Worm (Caenorhabditis elegans): Measurements from ENCODE around the gene rpn-2.

The rpn-2 gene

DNA sequence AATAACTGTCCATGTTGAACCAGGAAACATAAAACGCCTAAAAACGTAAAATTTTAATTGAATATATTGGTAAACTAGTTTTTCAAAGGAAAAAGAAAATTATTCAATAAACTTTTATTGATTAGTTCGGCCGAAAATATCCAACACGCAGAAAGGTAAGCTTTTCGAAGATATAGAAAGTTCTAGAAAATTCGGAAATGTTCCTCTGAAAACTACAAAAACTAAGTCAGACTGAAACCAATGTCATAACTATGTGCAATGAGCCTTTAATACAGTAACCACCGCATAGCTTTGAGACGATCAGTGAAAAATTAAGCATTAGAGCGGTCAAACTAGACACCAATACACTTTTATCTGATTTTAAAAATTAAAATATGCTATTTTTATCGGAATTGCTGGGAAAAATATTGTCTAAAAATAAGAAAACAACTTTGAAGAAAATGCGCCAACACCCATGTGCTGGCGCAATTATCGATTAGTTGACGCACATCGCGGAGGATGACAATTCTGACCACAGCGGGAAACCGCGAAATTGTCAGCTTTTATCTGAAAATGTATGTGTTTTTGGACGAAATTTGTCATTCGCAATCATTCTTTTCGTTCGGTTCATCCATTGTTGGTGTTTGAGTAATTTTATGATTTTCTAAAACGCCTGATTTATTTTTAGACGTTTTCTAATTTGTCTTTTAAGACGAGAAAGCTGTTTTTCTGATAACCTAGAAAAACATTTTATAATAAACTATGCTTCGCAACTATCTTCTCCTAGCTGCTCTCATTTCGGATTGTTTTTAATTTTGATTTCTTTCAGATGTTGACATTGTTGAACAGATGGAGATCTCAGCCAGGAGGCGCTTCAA, at the start of gene rpn-2, which contains the start of gene C23G10.7:
Gene rpn-2, plus strand, starts transcription at position 807 of the 857 bp plus-strand sequence.
Gene C23G10.7, minus strand, starts transcription at position 37 of the 857 bp plus-strand sequence.
- TF ChIP-seq ceh-36 (tag; optimal IDR thresholded peaks at IDR 0.05): no peak
- no peak for TF ChIP-seq ama-1 (optimal IDR thresholded peaks at IDR 0.05)
- TF ChIP-seq tra-4 (tag; optimal IDR thresholded peaks at IDR 0.05): no peak
- TF ChIP-seq hnd-1 (tag; optimal IDR thresholded peaks at IDR 0.05): no peak
- TF ChIP-seq aly-1 (tag; optimal IDR thresholded peaks at IDR 0.05): no peak
- TF ChIP-seq hmbx-1 (tag; optimal IDR thresholded peaks at IDR 0.05): no peak
- peak; percentile 2 for TF ChIP-seq F13C5.2 (tag; optimal IDR thresholded peaks at IDR 0.05)
- no peak for TF ChIP-seq flt-1 (GFP tag; IDR thresholded peaks at IDR 0.05)
- 0 out of 2 replicates have a peak, but pooled peaks have one; percentile 17 for TF ChIP-seq scrt-1 (GFP tag; IDR thresholded peaks at IDR 0.05)
- no peak for TF ChIP-seq ets-7 (tag; optimal IDR thresholded peaks at IDR 0.05)
- no peak for TF ChIP-seq tbx-11 (GFP tag; IDR thresholded peaks at IDR 0.05)

ce11 chrIII:6149467-6150072, 49.4 kb upstream of the rpn-2 start, which contains the start of the genes wht-7 and Y42G9A.1:
TSS of gene wht-7 (minus strand) at chrIII:6149597.
TSS of gene Y42G9A.1 (plus strand) at chrIII:6149961.
- TF ChIP-seq scrt-1 (GFP tag; IDR thresholded peaks at IDR 0.05) (no peak), hmbx-1 (tag; optimal IDR thresholded peaks at IDR 0.05) (no peak), pes-1 (GFP tag; IDR thresholded peaks at IDR 0.05) (no peak), tra-4 (tag; optimal IDR thresholded peaks at IDR 0.05) (no peak)

ce11 chrIII:6154586-6154985, 44.4 kb upstream of the rpn-2 start:
- TF ChIP-seq hnd-1 (tag; optimal IDR thresholded peaks at IDR 0.05): no peak
- TF ChIP-seq sea-1 (GFP tag; conservative IDR thresholded peaks at IDR 0.05): no peak
- no peak for TF ChIP-seq tra-4 (tag; optimal IDR thresholded peaks at IDR 0.05)
- no peak for TF ChIP-seq tbx-37 (GFP tag; conservative IDR thresholded peaks at IDR 0.05)
- TF ChIP-seq F13C5.2 (tag; optimal IDR thresholded peaks at IDR 0.05): no peak
- TF ChIP-seq tbx-11 (GFP tag; IDR thresholded peaks at IDR 0.05): no peak
- no peak for TF ChIP-seq hmbx-1 (tag; optimal IDR thresholded peaks at IDR 0.05)
- no peak for TF ChIP-seq ceh-36 (tag; optimal IDR thresholded peaks at IDR 0.05)
- no peak for TF ChIP-seq B0310.2 (tag; optimal IDR thresholded peaks at IDR 0.05)
- TF ChIP-seq hmg-4 (GFP tag; optimal IDR thresholded peaks at IDR 0.05): no peak
- no peak for TF ChIP-seq ceh-13 (GFP tag; optimal IDR thresholded peaks at IDR 0.05)
- TF ChIP-seq pes-1 (GFP tag; IDR thresholded peaks at IDR 0.05): no peak
- no peak for TF ChIP-seq ama-1 (optimal IDR thresholded peaks at IDR 0.05)
- no peak for TF ChIP-seq scrt-1 (GFP tag; IDR thresholded peaks at IDR 0.05)
- TF ChIP-seq flt-1 (GFP tag; IDR thresholded peaks at IDR 0.05): no peak
- TF ChIP-seq aly-1 (tag; optimal IDR thresholded peaks at IDR 0.05): no peak
- no peak for TF ChIP-seq ets-7 (tag; optimal IDR thresholded peaks at IDR 0.05)

ce11 chrIII:6155787-6156186, 43.2 kb upstream of the rpn-2 start:
- TF ChIP-seq scrt-1 (GFP tag; IDR thresholded peaks at IDR 0.05): no peak
- no peak for TF ChIP-seq F13C5.2 (tag; optimal IDR thresholded peaks at IDR 0.05)
- no peak for TF ChIP-seq tbx-11 (GFP tag; IDR thresholded peaks at IDR 0.05)
- no peak for TF ChIP-seq pes-1 (GFP tag; IDR thresholded peaks at IDR 0.05)
- no peak for TF ChIP-seq hnd-1 (tag; optimal IDR thresholded peaks at IDR 0.05)
- no peak for TF ChIP-seq ceh-13 (GFP tag; optimal IDR thresholded peaks at IDR 0.05)
- no peak for TF ChIP-seq tra-4 (tag; optimal IDR thresholded peaks at IDR 0.05)
- TF ChIP-seq flt-1 (GFP tag; IDR thresholded peaks at IDR 0.05): no peak
- no peak for TF ChIP-seq ceh-36 (tag; optimal IDR thresholded peaks at IDR 0.05)
- no peak for TF ChIP-seq B0310.2 (tag; optimal IDR thresholded peaks at IDR 0.05)
- TF ChIP-seq hmbx-1 (tag; optimal IDR thresholded peaks at IDR 0.05): no peak
- TF ChIP-seq aly-1 (tag; optimal IDR thresholded peaks at IDR 0.05): no peak

DNA sequence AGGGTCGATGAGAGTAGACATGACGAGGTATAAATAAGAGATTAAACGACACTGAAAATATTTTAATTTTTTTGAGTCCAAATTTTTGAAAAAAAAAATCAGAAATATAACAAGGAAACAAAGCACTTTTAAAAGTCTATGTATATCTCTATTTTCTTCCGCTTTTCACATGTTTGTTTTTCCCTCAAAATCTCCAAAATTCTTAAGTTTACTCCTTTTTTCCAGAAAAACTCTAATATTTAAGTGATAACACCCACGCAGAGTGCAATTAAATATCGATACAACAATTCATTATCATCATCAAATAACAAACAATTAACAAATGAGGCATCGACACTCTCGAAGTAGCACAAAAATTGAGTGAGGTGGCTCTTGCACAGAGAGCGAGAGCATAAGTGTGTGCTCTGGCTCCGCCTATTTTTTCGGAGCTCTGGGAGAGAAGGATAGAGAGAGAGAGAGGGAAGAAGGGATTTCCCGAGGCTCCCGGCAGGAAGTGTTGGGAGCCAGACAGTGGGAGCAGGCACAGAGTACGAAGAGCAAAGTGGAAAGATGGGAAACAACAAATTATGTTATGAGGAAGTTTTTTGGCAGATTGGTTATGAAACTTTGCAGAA, 41.2 kb upstream of the rpn-2 start, which contains the start of gene anmt-2:
Gene anmt-2, minus strand, starts transcription at position 51 of the 614 bp plus-strand sequence.
- TF ChIP-seq tbx-11 (GFP tag; IDR thresholded peaks at IDR 0.05): no peak
- TF ChIP-seq scrt-1 (GFP tag; IDR thresholded peaks at IDR 0.05): no peak
- no peak for TF ChIP-seq F13C5.2 (tag; optimal IDR thresholded peaks at IDR 0.05)
- no peak for TF ChIP-seq ama-1 (optimal IDR thresholded peaks at IDR 0.05)
- TF ChIP-seq tra-4 (tag; optimal IDR thresholded peaks at IDR 0.05): no peak
- TF ChIP-seq hmg-4 (GFP tag; optimal IDR thresholded peaks at IDR 0.05): no peak
- no peak for TF ChIP-seq aly-1 (tag; optimal IDR thresholded peaks at IDR 0.05)
- TF ChIP-seq tbx-37 (GFP tag; conservative IDR thresholded peaks at IDR 0.05): no peak
- no peak for TF ChIP-seq ceh-13 (GFP tag; optimal IDR thresholded peaks at IDR 0.05)
- no peak for TF ChIP-seq hmbx-1 (tag; optimal IDR thresholded peaks at IDR 0.05)
- TF ChIP-seq pes-1 (GFP tag; IDR thresholded peaks at IDR 0.05): no peak
- no peak for TF ChIP-seq ets-7 (tag; optimal IDR thresholded peaks at IDR 0.05)

DNA sequence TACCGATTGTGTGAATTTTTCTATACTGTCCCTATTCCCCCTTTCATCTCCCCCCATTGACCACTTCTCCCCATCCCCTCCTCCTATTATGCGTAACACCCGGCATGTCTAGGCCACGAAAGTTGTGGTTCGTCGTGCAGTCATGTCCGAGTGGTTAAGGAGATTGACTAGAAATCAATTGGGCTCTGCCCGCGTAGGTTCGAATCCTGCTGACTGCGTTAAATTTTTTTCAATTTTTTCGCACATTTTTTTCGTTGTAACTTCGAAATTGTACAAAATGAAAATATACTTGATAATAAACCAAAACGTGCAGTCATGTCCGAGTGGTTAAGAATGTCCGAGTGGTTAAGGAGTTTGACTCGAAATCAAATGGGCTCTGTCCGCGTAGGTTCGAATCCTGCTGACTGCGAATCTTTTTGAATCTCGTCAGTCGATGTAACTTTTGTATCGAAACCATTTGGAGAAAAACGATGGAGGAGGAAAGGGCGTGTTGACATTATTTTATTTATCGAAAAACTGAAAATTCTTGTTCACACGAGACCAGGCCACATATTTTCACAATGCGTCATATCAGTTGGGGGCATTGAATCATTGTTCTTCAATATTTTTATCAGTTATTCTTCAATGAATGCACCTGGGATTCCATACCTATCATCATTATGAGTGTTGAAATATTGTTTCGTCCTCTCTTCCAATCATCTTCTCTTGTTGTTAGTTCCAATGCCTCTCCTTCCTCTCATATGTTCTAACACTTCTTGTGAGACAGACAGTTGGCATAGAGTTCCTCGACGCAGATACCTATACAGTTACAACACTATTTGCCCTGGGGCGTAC, 40.1 kb upstream of the rpn-2 start, which contains the start of gene nfm-1:
Gene nfm-1, plus strand, starts transcription at position 812 of the 834 bp plus-strand sequence.
- TF ChIP-seq tbx-37 (GFP tag; conservative IDR thresholded peaks at IDR 0.05) (peak; percentile 87), hmbx-1 (tag; optimal IDR thresholded peaks at IDR 0.05) (peak; percentile 72), sea-1 (GFP tag; conservative IDR thresholded peaks at IDR 0.05) (peak; percentile 94), ets-7 (tag; optimal IDR thresholded peaks at IDR 0.05) (no peak), tra-4 (tag; optimal IDR thresholded peaks at IDR 0.05) (peak; percentile 74), ceh-36 (tag; optimal IDR thresholded peaks at IDR 0.05) (peak; percentile 91), ceh-13 (GFP tag; optimal IDR thresholded peaks at IDR 0.05) (peak; percentile 83), ama-1 (optimal IDR thresholded peaks at IDR 0.05) (no peak), hmg-4 (GFP tag; optimal IDR thresholded peaks at IDR 0.05) (peak; percentile 88), F13C5.2 (tag; optimal IDR thresholded peaks at IDR 0.05) (peak; percentile 92), tbx-11 (GFP tag; IDR thresholded peaks at IDR 0.05) (peak; percentile 87), aly-1 (tag; optimal IDR thresholded peaks at IDR 0.05) (peak; percentile 71), B0310.2 (tag; optimal IDR thresholded peaks at IDR 0.05) (peak; percentile 88), hnd-1 (tag; optimal IDR thresholded peaks at IDR 0.05) (peak; percentile 81), pes-1 (GFP tag; IDR thresholded peaks at IDR 0.05) (peak; percentile 94), flt-1 (GFP tag; IDR thresholded peaks at IDR 0.05) (peak; percentile 93), scrt-1 (GFP tag; IDR thresholded peaks at IDR 0.05) (peak; percentile 95)

Data from whole organism, early embryonic.